Fruit fly (Drosophila melanogaster) whole organism, adult: ENCODE results near the gene mRpL40.

Source experiments
- CG11617 ChIP-seq: fragments of 200-800 bp; sonication (Bioruptor generic); optimal IDR thresholded peaks from 2 replicates; lab custom pipeline; 2017; ENCODE audit warnings: mild to moderate bottlenecking, missing biosample characterization, missing genetic modification reagents, missing genetic modification characterization
- Crg-1 ChIP-seq: fragments of 200-800 bp; sonication (Bioruptor generic); optimal IDR thresholded peaks from 2 replicates; lab custom pipeline; 2016; ENCODE audit warnings: missing biosample characterization, missing genetic modification characterization
- toe ChIP-seq: fragments of 200-800 bp; sonication (Bioruptor generic); optimal IDR thresholded peaks from 2 replicates; lab custom pipeline; 2016; ENCODE audit warnings: missing biosample characterization, missing genetic modification characterization

DNA sequence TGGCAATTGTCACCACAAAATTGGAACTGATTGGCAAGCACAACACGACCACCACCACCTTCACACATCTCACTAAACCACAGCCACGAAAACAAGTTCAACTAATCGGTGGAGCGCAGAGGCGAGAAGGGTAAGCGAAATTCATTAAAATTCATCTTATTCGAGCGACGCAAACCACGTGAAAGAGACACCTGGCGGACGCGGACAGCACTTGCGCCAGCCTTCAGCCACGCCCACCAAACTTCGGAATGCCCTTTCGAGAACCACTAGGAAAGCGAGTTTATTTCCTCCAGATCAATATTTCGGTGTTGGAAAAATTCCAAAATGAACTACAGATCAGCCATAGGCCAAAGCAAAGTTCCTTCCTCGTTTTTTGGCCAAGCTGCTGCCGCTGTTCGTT, 12.2 kb upstream of the mRpL40 start:
- TF ChIP-seq Crg-1 (no peak), CG11617 (GFP tag; lab: Kevin White, UChicago) (no peak), toe (GFP tag; lab: Kevin White, UChicago) (no peak)
